Fruit fly (Drosophila melanogaster) whole organism, embryonic: ENCODE data around the gene CG15914.

Source experiments
- Atf-2 ChIP-seq: fragments of 200-800 bp; sonication (Bioruptor generic); optimal IDR thresholded peaks from 2 replicates; lab custom pipeline; 2016; ENCODE audit warnings: missing biosample characterization, missing genetic modification characterization
- B-H2 ChIP-seq: fragments of 200-800 bp; sonication (Bioruptor generic); optimal IDR thresholded peaks from 2 replicates; lab custom pipeline; 2018; ENCODE audit warnings: missing biosample characterization, mild to moderate bottlenecking, missing genetic modification characterization
- CG11560 ChIP-seq: fragments of 200-800 bp; sonication (Bioruptor generic); IDR thresholded peaks from 3 replicates; pipeline ENCODE4 v1.3.6; 2022; ENCODE audit warnings: missing biosample characterization, missing genetic modification characterization
- CG11695 ChIP-seq: fragments of 200-800 bp; sonication (Bioruptor generic); IDR thresholded peaks from 3 replicates; pipeline ENCODE4 v1.3.6; 2022; ENCODE audit warnings: missing biosample characterization, missing genetic modification characterization
- CG13424 ChIP-seq: fragments of 200-800 bp; sonication (Bioruptor generic); optimal IDR thresholded peaks from 2 replicates; lab custom pipeline; 2019; ENCODE audit warnings: missing biosample characterization, mild to moderate bottlenecking, missing genetic modification characterization, moderate library complexity
- CG16779 ChIP-seq: fragments of 200-800 bp; sonication (Bioruptor generic); IDR thresholded peaks from 2 replicates; pipeline ENCODE4 v1.3.6; 2022; ENCODE audit warnings: missing biosample characterization, missing genetic modification characterization
- CG31365 ChIP-seq: fragments of 200-800 bp; sonication (Bioruptor generic); optimal IDR thresholded peaks from 2 replicates; lab custom pipeline; 2018; ENCODE audit warnings: missing biosample characterization, mild to moderate bottlenecking, missing genetic modification characterization
- CG32532 ChIP-seq: fragments of 200-800 bp; sonication (Bioruptor generic); IDR thresholded peaks from 2 replicates; pipeline ENCODE4 v1.3.6; 2022; ENCODE audit warnings: missing biosample characterization, missing genetic modification characterization
- CG32772 ChIP-seq: fragments of 200-800 bp; sonication (Bioruptor generic); IDR thresholded peaks from 2 replicates; pipeline ENCODE4 v1.3.6; 2022; ENCODE audit warnings: missing biosample characterization, missing genetic modification characterization
- CG4854 ChIP-seq: fragments of 200-800 bp; sonication (Bioruptor generic); optimal IDR thresholded peaks from 2 replicates; lab custom pipeline; 2016; ENCODE audit warnings: missing biosample characterization, missing genetic modification characterization, inconsistent platforms
- CG5953 ChIP-seq: fragments of 200-800 bp; sonication (Bioruptor generic); IDR thresholded peaks from 2 replicates; pipeline ENCODE4 v1.3.6; 2022; ENCODE audit warnings: missing biosample characterization, missing genetic modification characterization
- CG6683 ChIP-seq: fragments of 200-800 bp; sonication (Bioruptor generic); optimal IDR thresholded peaks from 2 replicates; lab custom pipeline; 2017; ENCODE audit warnings: missing biosample characterization, mild to moderate bottlenecking, missing genetic modification characterization, missing genetic modification reagents
- CG6854 ChIP-seq: fragments of 200-800 bp; sonication (Bioruptor generic); optimal IDR thresholded peaks from 3 replicates; lab custom pipeline; 2017; ENCODE audit warnings: missing biosample characterization, mild to moderate bottlenecking, missing genetic modification characterization
- CG7963 ChIP-seq: fragments of 200-800 bp; sonication (Bioruptor generic); IDR thresholded peaks from 3 replicates; pipeline ENCODE4 v1.3.6; 2022; ENCODE audit warnings: missing biosample characterization, missing genetic modification characterization; ENCODE audit not compliant: partially characterized antibody
- Chrac-16 ChIP-seq: fragments of 200-800 bp; sonication (Bioruptor generic); optimal IDR thresholded peaks from 3 replicates; lab custom pipeline; 2016; ENCODE audit warnings: missing biosample characterization, missing genetic modification characterization
- Elba2 ChIP-seq: fragments of 200-800 bp; sonication (Bioruptor generic); optimal IDR thresholded peaks from 3 replicates; lab custom pipeline; 2016; ENCODE audit warnings: missing biosample characterization, missing genetic modification characterization
- Fer3 ChIP-seq: fragments of 200-800 bp; sonication (Bioruptor generic); optimal IDR thresholded peaks from 2 replicates; lab custom pipeline; 2018; ENCODE audit warnings: missing biosample characterization, mild to moderate bottlenecking, missing genetic modification characterization, moderate library complexity
- HLH3B ChIP-seq: fragments of 200-800 bp; sonication (Bioruptor generic); IDR thresholded peaks from 2 replicates; pipeline ENCODE4 v1.3.6; 2022; ENCODE audit warnings: missing biosample characterization, missing genetic modification characterization
- MESR4 ChIP-seq: fragments of 200-800 bp; sonication (Bioruptor generic); optimal IDR thresholded peaks from 2 replicates; lab custom pipeline; 2018; ENCODE audit warnings: missing biosample characterization, mild to moderate bottlenecking, missing genetic modification characterization, moderate library complexity
- Mes4 ChIP-seq: fragments of 200-800 bp; sonication (Bioruptor generic); optimal IDR thresholded peaks from 2 replicates; lab custom pipeline; 2016; ENCODE audit warnings: missing biosample characterization, missing genetic modification characterization
- NC2α ChIP-seq: fragments of 200-800 bp; sonication (Bioruptor generic); optimal IDR thresholded peaks from 2 replicates; lab custom pipeline; 2016; ENCODE audit warnings: missing biosample characterization, missing genetic modification characterization
- Nf-YC ChIP-seq: fragments of 200-800 bp; optimal IDR thresholded peaks from 3 replicates; lab custom pipeline; 2019; ENCODE audit warnings: missing biosample characterization, mild to moderate bottlenecking, missing genetic modification characterization, moderate library complexity
- Oaz ChIP-seq: fragments of 200-800 bp; sonication (Bioruptor generic); IDR thresholded peaks from 2 replicates; pipeline ENCODE4 v1.3.6; 2022; ENCODE audit warnings: missing biosample characterization, missing genetic modification characterization
- PHDP ChIP-seq: fragments of 200-800 bp; sonication (Bioruptor generic); optimal IDR thresholded peaks from 3 replicates; lab custom pipeline; 2018; ENCODE audit warnings: missing biosample characterization, mild to moderate bottlenecking, missing genetic modification characterization, moderate library complexity
- Spps ChIP-seq: fragments of 200-800 bp; sonication (Bioruptor generic); optimal IDR thresholded peaks from 2 replicates; lab custom pipeline; 2018; ENCODE audit warnings: missing biosample characterization, mild to moderate bottlenecking, missing genetic modification characterization
- Taf1 ChIP-seq: fragments of 200-800 bp; sonication (Bioruptor generic); IDR thresholded peaks from 2 replicates; pipeline ENCODE4 v1.3.6; 2022; ENCODE audit warnings: missing biosample characterization, missing genetic modification characterization
- ac ChIP-seq: fragments of 200-800 bp; sonication (Bioruptor generic); optimal IDR thresholded peaks from 3 replicates; lab custom pipeline; 2017; ENCODE audit warnings: missing biosample characterization, mild to moderate bottlenecking, missing genetic modification characterization
- ash1 ChIP-seq: fragments of 200-800 bp; sonication (Bioruptor generic); optimal IDR thresholded peaks from 2 replicates; lab custom pipeline; 2018; ENCODE audit warnings: missing biosample characterization, mild to moderate bottlenecking, missing genetic modification characterization
- cad ChIP-seq: fragments of >200 bp; optimal IDR thresholded peaks from 2 replicates; lab custom pipeline; 2017; ENCODE audit warnings: missing biosample characterization, missing genetic modification characterization
- cas ChIP-seq: fragments of 200-800 bp; sonication (Bioruptor generic); IDR thresholded peaks from 2 replicates; pipeline ENCODE4 v1.3.6; 2022; ENCODE audit warnings: missing biosample characterization, missing genetic modification characterization
- cwo ChIP-seq: fragments of 200-800 bp; sonication (Bioruptor generic); optimal IDR thresholded peaks from 3 replicates; lab custom pipeline; 2017; ENCODE audit warnings: missing biosample characterization, missing genetic modification characterization, mild to moderate bottlenecking, moderate library complexity, missing genetic modification reagents
- dm ChIP-seq: fragments of 200-800 bp; sonication (Bioruptor generic); optimal IDR thresholded peaks from 3 replicates; lab custom pipeline; 2016; ENCODE audit warnings: missing biosample characterization, missing genetic modification characterization
- ewg ChIP-seq: fragments of 200-800 bp; sonication (Bioruptor generic); optimal IDR thresholded peaks from 3 replicates; lab custom pipeline; 2017; ENCODE audit warnings: mild to moderate bottlenecking, missing biosample characterization, missing genetic modification reagents, missing genetic modification characterization
- exex ChIP-seq: fragments of 200-800 bp; sonication (Bioruptor generic); optimal IDR thresholded peaks from 4 replicates; lab custom pipeline; 2018; ENCODE audit warnings: missing biosample characterization, mild to moderate bottlenecking, missing genetic modification characterization, moderate library complexity
- hth ChIP-seq: fragments of >200 bp; optimal IDR thresholded peaks from 2 replicates; lab custom pipeline; 2017; ENCODE audit warnings: inconsistent platforms
- jigr1 ChIP-seq: fragments of 200-800 bp; sonication (Bioruptor generic); IDR thresholded peaks from 3 replicates; pipeline ENCODE4 v1.3.6; 2022; ENCODE audit warnings: missing biosample characterization, missing genetic modification characterization
- jumu ChIP-seq: fragments of 200-800 bp; sonication (Bioruptor generic); optimal IDR thresholded peaks from 3 replicates; lab custom pipeline; 2016; ENCODE audit warnings: missing biosample characterization, missing genetic modification characterization
- kah ChIP-seq: fragments of 200-800 bp; sonication (Bioruptor generic); optimal IDR thresholded peaks from 2 replicates; lab custom pipeline; 2018; ENCODE audit warnings: missing biosample characterization, mild to moderate bottlenecking, missing genetic modification characterization
- knrl ChIP-seq: fragments of 200-800 bp; sonication (Bioruptor generic); IDR thresholded peaks from 3 replicates; pipeline ENCODE4 v1.3.6; 2022; ENCODE audit warnings: missing biosample characterization, missing genetic modification characterization; ENCODE audit not compliant: partially characterized antibody
- lola ChIP-seq, 3 experiments: fragments of >200 bp in 2 of 3; fragments of 200-800 bp in 1 of 3; sonication (Bioruptor generic) in 1 of 3; optimal IDR thresholded peaks; 2 replicates each; lab custom pipeline; 2017 to 2019; ENCODE audit warnings: missing biosample characterization in 3 of 3, missing genetic modification characterization in 3 of 3, mild to moderate bottlenecking in 1 of 3, moderate library complexity in 1 of 3
- lov ChIP-seq, 2 experiments: fragments of 200-800 bp in 1 of 2; fragments of >200 bp in 1 of 2; sonication (Bioruptor generic) in 1 of 2; IDR thresholded peaks in 1 of 2; optimal IDR thresholded peaks in 1 of 2; 2 replicates in 1 of 2; 3 replicates in 1 of 2; pipeline versions ENCODE4 v1.3.6 to Lab custom; 2017 to 2022; ENCODE audit warnings: missing biosample characterization in 1 of 2, missing genetic modification characterization in 1 of 2
- nom ChIP-seq: fragments of 200-800 bp; sonication (Bioruptor generic); optimal IDR thresholded peaks from 2 replicates; lab custom pipeline; 2017; ENCODE audit warnings: missing biosample characterization, missing genetic modification characterization, mild to moderate bottlenecking, moderate library complexity, missing genetic modification reagents
- salm ChIP-seq: fragments of 200-800 bp; sonication (Bioruptor generic); optimal IDR thresholded peaks from 2 replicates; lab custom pipeline; 2018; ENCODE audit warnings: missing biosample characterization, mild to moderate bottlenecking, missing genetic modification characterization
- seq ChIP-seq: fragments of 200-800 bp; sonication (Bioruptor generic); IDR thresholded peaks from 2 replicates; pipeline ENCODE4 v1.3.6; 2022; ENCODE audit warnings: missing biosample characterization, missing genetic modification characterization
- slbo ChIP-seq: fragments of 200-800 bp; sonication (Bioruptor generic); IDR thresholded peaks from 2 replicates; pipeline ENCODE4 v1.3.6; 2022; ENCODE audit warnings: missing biosample characterization, missing genetic modification characterization
- slou ChIP-seq: fragments of 200-800 bp; sonication (Bioruptor generic); optimal IDR thresholded peaks from 3 replicates; lab custom pipeline; 2016; ENCODE audit warnings: missing biosample characterization, missing genetic modification characterization
- twi ChIP-seq: fragments of 200-800 bp; optimal IDR thresholded peaks from 2 replicates; lab custom pipeline; 2019; ENCODE audit warnings: missing biosample characterization, mild to moderate bottlenecking, missing genetic modification characterization, moderate library complexity
- wdn ChIP-seq: fragments of 200-800 bp; sonication (Bioruptor generic); IDR thresholded peaks from 2 replicates; pipeline ENCODE4 v1.3.6; 2022; ENCODE audit warnings: missing biosample characterization, missing genetic modification characterization
- wek ChIP-seq: fragments of 200-800 bp; sonication (Bioruptor generic); optimal IDR thresholded peaks from 3 replicates; lab custom pipeline; 2018; ENCODE audit warnings: missing biosample characterization, mild to moderate bottlenecking, missing genetic modification characterization, moderate library complexity
- z ChIP-seq: fragments of 200-800 bp; sonication (Bioruptor generic); IDR thresholded peaks from 3 replicates; pipeline ENCODE4 v1.3.6; 2022; ENCODE audit warnings: missing biosample characterization, missing genetic modification characterization

Gene CG15914

dm6 chrX:15891606-15892345 lies 38.6 kb downstream of the CG15914 start, which contains the start of gene shi (continued):
- TF ChIP-seq CG6854 (no peak), CG13424 (tag; lab: Kevin White, UChicago) (peak; percentile 12), Elba2 (GFP tag; lab: Kevin White, UChicago) (peak; percentile 65), slbo (peak; percentile 29; the same call in 1 of the 2 replicates), CG31365 (tag; lab: Kevin White, UChicago) (no peak), Taf1 (no peak), wdn (GFP tag; lab: Robert Waterston, UW) (no peak), hth (no peak), cas (GFP tag; lab: Robert Waterston, UW) (no peak), Nf-YC (peak; percentile 42), CG32772 (no peak), lola (GFP tag; optimal IDR thresholded peaks at IDR 0.05; lab: Kevin White, UChicago) (no peak), jigr1 (no peak), seq (no peak), dm (GFP tag; lab: Kevin White, UChicago) (peak; percentile 26), CG4854 (no peak), MESR4 (peak; percentile 72), Atf-2 (no peak), B-H2 (GFP tag; lab: Kevin White, UChicago) (peak; percentile 63), nom (GFP tag; lab: Kevin White, UChicago) (no peak), slou (no peak), lov (optimal IDR thresholded peaks at IDR 0.05; lab: Kevin White, UChicago) (no peak), lov (GFP tag; IDR thresholded peaks at IDR 0.05; lab: Robert Waterston, UW) (no peak), kah (no peak), Mes4 (GFP tag; lab: Kevin White, UChicago) (no peak), HLH3B (GFP tag; lab: Robert Waterston, UW) (no peak), CG32532 (GFP tag; lab: Robert Waterston, UW) (peak; percentile 47; the same call in 1 of the 2 replicates), Chrac-16 (no peak), CG11560 (tag; lab: Robert Waterston, UW) (peak; percentile 95), CG16779 (GFP tag; lab: Robert Waterston, UW) (no peak), Spps (tag; lab: Kevin White, UChicago) (no peak), exex (tag; lab: Kevin White, UChicago) (peak; percentile 86), ewg (GFP tag; lab: Kevin White, UChicago) (peak; percentile 97), CG5953 (no peak), cad (GFP tag; lab: Kevin White, UChicago) (no peak), ac (GFP tag; lab: Kevin White, UChicago) (no peak), wek (GFP tag; lab: Kevin White, UChicago) (no peak), z (GFP tag; lab: Robert Waterston, UW) (no peak), PHDP (tag; lab: Kevin White, UChicago) (peak; percentile 11), Oaz (GFP tag; lab: Robert Waterston, UW) (no peak), ash1 (no peak), jumu (peak; percentile 0), twi (no peak), Fer3 (tag; lab: Kevin White, UChicago) (peak; percentile 9), CG7963 (GFP tag; lab: Robert Waterston, UW) (peak; percentile 98), cwo (no peak), CG11695 (GFP tag; lab: Robert Waterston, UW) (no peak), CG6683 (GFP tag; lab: Kevin White, UChicago) (no peak), knrl (peak; percentile 97), NC2α (GFP tag; lab: Kevin White, UChicago) (no peak), salm (no peak)
